Worm (Caenorhabditis elegans) whole organism, L2 larva: Measurements from ENCODE around the gene C17H12.6.

Experiments
- C34F6.9 ChIP-seq: fragments of 150-350 bp; optimal IDR thresholded peaks from 2 replicates; lab custom pipeline; 2014; ENCODE audit warnings: missing biosample characterization, missing genetic modification characterization
- F13H6.1 ChIP-seq: sonication (generic microtip); optimal IDR thresholded peaks from 2 replicates; lab custom pipeline; 2016; ENCODE audit warnings: missing genetic modification characterization, missing compliant biosample characterization
- R02D3.7 ChIP-seq: fragments of 150-350 bp; optimal IDR thresholded peaks from 2 replicates; lab custom pipeline; 2014; ENCODE audit warnings: missing biosample characterization, missing genetic modification characterization
- Y55F3AM.14 ChIP-seq: fragments of 200-800 bp; sonication (Bioruptor generic); optimal IDR thresholded peaks from 2 replicates; lab custom pipeline; 2018; ENCODE audit warnings: mild to moderate bottlenecking, missing genetic modification characterization, missing compliant biosample characterization
- ZK546.5 ChIP-seq: sonication (generic microtip); optimal IDR thresholded peaks from 2 replicates; lab custom pipeline; 2017; ENCODE audit warnings: missing biosample characterization, missing genetic modification characterization
- alr-1 ChIP-seq: fragments of 150-350 bp; optimal IDR thresholded peaks from 2 replicates; lab custom pipeline; 2014; ENCODE audit warnings: missing biosample characterization, missing genetic modification characterization
- aly-2 ChIP-seq: fragments of 150-350 bp; optimal IDR thresholded peaks from 2 replicates; lab custom pipeline; 2014; ENCODE audit warnings: missing biosample characterization, missing genetic modification characterization
- blmp-1 ChIP-seq: sonication (generic microtip); optimal IDR thresholded peaks from 2 replicates; lab custom pipeline; 2017; ENCODE audit warnings: missing genetic modification characterization, mild to moderate bottlenecking, missing compliant biosample characterization, antibody characterized with exemption, moderate library complexity; ENCODE audit not compliant: insufficient read depth
- ceh-16 ChIP-seq: fragments of 150-350 bp; optimal IDR thresholded peaks from 2 replicates; lab custom pipeline; 2014; ENCODE audit warnings: missing biosample characterization, missing genetic modification characterization
- ceh-82 ChIP-seq: fragments of 150-350 bp; optimal IDR thresholded peaks from 2 replicates; lab custom pipeline; 2014; ENCODE audit warnings: missing biosample characterization, missing genetic modification characterization
- crh-2 ChIP-seq: sonication (generic microtip); optimal IDR thresholded peaks from 2 replicates; lab custom pipeline; 2017; ENCODE audit warnings: missing biosample characterization, missing genetic modification characterization
- dmd-4 ChIP-seq: sonication (generic microtip); optimal IDR thresholded peaks from 2 replicates; lab custom pipeline; 2017; ENCODE audit warnings: missing biosample characterization, missing genetic modification characterization
- egl-27 ChIP-seq: sonication (generic microtip); optimal IDR thresholded peaks from 3 replicates; lab custom pipeline; 2017; ENCODE audit warnings: missing biosample characterization, missing genetic modification reagents, missing genetic modification characterization
- elt-1 ChIP-seq: fragments of 150-350 bp; optimal IDR thresholded peaks from 2 replicates; lab custom pipeline; 2014; ENCODE audit warnings: missing biosample characterization, missing genetic modification characterization
- elt-3 ChIP-seq: sonication (generic microtip); optimal IDR thresholded peaks from 2 replicates; lab custom pipeline; 2017; ENCODE audit warnings: missing biosample characterization, missing genetic modification characterization
- fos-1 ChIP-seq: fragments of 150-350 bp; optimal IDR thresholded peaks from 2 replicates; lab custom pipeline; 2014; ENCODE audit warnings: missing biosample characterization, missing genetic modification characterization
- gmeb-1 ChIP-seq: fragments of 150-350 bp; optimal IDR thresholded peaks from 2 replicates; lab custom pipeline; 2014; ENCODE audit warnings: missing biosample characterization, missing genetic modification characterization
- lin-11 ChIP-seq: fragments of 150-350 bp; sonication (generic microtip); optimal IDR thresholded peaks from 2 replicates; lab custom pipeline; 2014; ENCODE audit warnings: missing biosample characterization, missing genetic modification characterization, inconsistent platforms, mixed read lengths
- lin-39 ChIP-seq: fragments of 150-350 bp; optimal IDR thresholded peaks from 2 replicates; lab custom pipeline; 2014; ENCODE audit warnings: missing biosample characterization, missing genetic modification reagents, missing genetic modification characterization
- mab-5 ChIP-seq: fragments of 150-350 bp; optimal IDR thresholded peaks from 2 replicates; lab custom pipeline; 2014; ENCODE audit warnings: missing biosample characterization, missing genetic modification characterization
- mbf-1 ChIP-seq: sonication (generic microtip); optimal IDR thresholded peaks from 2 replicates; lab custom pipeline; 2017; ENCODE audit warnings: missing biosample characterization, missing genetic modification characterization
- mdl-1 ChIP-seq, 2 experiments: fragments of 150-350 bp in 1 of 2; sonication (generic microtip) in 1 of 2; optimal IDR thresholded peaks; 2 replicates each; lab custom pipeline; 2017; ENCODE audit warnings: missing biosample characterization in 2 of 2, missing genetic modification characterization in 2 of 2
- nhr-10 ChIP-seq: sonication (generic microtip); optimal IDR thresholded peaks from 2 replicates; lab custom pipeline; 2017; ENCODE audit warnings: missing biosample characterization, missing genetic modification characterization
- nhr-11 ChIP-seq: fragments of 150-350 bp; optimal IDR thresholded peaks from 2 replicates; lab custom pipeline; 2014; ENCODE audit warnings: missing biosample characterization, missing genetic modification characterization
- nhr-12 ChIP-seq: fragments of 150-350 bp; optimal IDR thresholded peaks from 2 replicates; lab custom pipeline; 2014; ENCODE audit warnings: missing biosample characterization, missing genetic modification characterization
- nhr-129 ChIP-seq: fragments of 150-350 bp; optimal IDR thresholded peaks from 2 replicates; lab custom pipeline; 2014; ENCODE audit warnings: missing biosample characterization, missing genetic modification characterization
- nhr-21 ChIP-seq: fragments of 150-350 bp; optimal IDR thresholded peaks from 2 replicates; lab custom pipeline; 2014; ENCODE audit warnings: missing biosample characterization, missing genetic modification characterization
- nhr-25 ChIP-seq: fragments of 150-350 bp; sonication (generic microtip); optimal IDR thresholded peaks from 3 replicates; lab custom pipeline; 2014; ENCODE audit warnings: missing biosample characterization, missing genetic modification characterization
- nhr-77 ChIP-seq: fragments of 150-350 bp; optimal IDR thresholded peaks from 2 replicates; lab custom pipeline; 2014; ENCODE audit warnings: missing biosample characterization, missing genetic modification characterization
- skn-1 ChIP-seq: sonication (generic microtip); optimal IDR thresholded peaks from 2 replicates; lab custom pipeline; 2017; ENCODE audit warnings: missing biosample characterization, missing genetic modification characterization
- sma-3 ChIP-seq: sonication (generic microtip); optimal IDR thresholded peaks from 2 replicates; lab custom pipeline; 2016; ENCODE audit warnings: missing genetic modification reagents, missing genetic modification characterization, missing compliant biosample characterization
- sma-9 ChIP-seq, 2 experiments: fragments of 150-350 bp in 1 of 2; sonication (generic microtip) in 1 of 2; optimal IDR thresholded peaks; 2 replicates each; lab custom pipeline; 2014 to 2016; ENCODE audit warnings: missing genetic modification characterization in 2 of 2, mild to moderate bottlenecking in 1 of 2, missing biosample characterization in 1 of 2, missing compliant biosample characterization in 1 of 2, missing genetic modification reagents in 1 of 2, moderate library complexity in 1 of 2
- unc-39 ChIP-seq: fragments of 150-350 bp; optimal IDR thresholded peaks from 2 replicates; lab custom pipeline; 2014; ENCODE audit warnings: missing biosample characterization, missing genetic modification characterization
- unc-55 ChIP-seq: fragments of 150-350 bp; sonication (generic microtip); optimal IDR thresholded peaks from 3 replicates; lab custom pipeline; 2014; ENCODE audit warnings: missing biosample characterization, missing genetic modification reagents, missing genetic modification characterization
- unc-62 ChIP-seq: fragments of 150-350 bp; optimal IDR thresholded peaks from 2 replicates; lab custom pipeline; 2014; ENCODE audit warnings: missing biosample characterization, missing genetic modification reagents, missing genetic modification characterization
- ztf-1 ChIP-seq: fragments of 200-800 bp; sonication (Bioruptor generic); conservative IDR thresholded peaks from 2 replicates; pipeline ENCODE4 v1.3.6; 2022; ENCODE audit warnings: missing genetic modification characterization, missing compliant biosample characterization
- ztf-4 ChIP-seq: fragments of 150-350 bp; optimal IDR thresholded peaks from 2 replicates; lab custom pipeline; 2014; ENCODE audit warnings: missing biosample characterization, missing genetic modification characterization

C17H12.6 gene

ce11 chrIV:6822406-6822805 is at the start of gene C17H12.6:
TSS of gene C17H12.6 (minus strand) at chrIV:6822506.
- TF ChIP-seq nhr-129 (tag; lab: Kevin White, UChicago) (no peak), sma-3 (GFP tag; lab: Kevin White, UChicago) (no peak), ztf-1 (GFP tag; lab: Robert Waterston, UW) (no peak), nhr-21 (tag; lab: Kevin White, UChicago) (no peak), sma-9 (GFP tag; optimal IDR thresholded peaks at IDR 0.05; lab: Kevin White, UChicago) (no peak), sma-9 (tag; optimal IDR thresholded peaks at IDR 0.05; lab: Kevin White, UChicago) (no peak), nhr-77 (tag; lab: Kevin White, UChicago) (no peak), ceh-82 (tag; lab: Kevin White, UChicago) (no peak), R02D3.7 (tag; lab: Kevin White, UChicago) (no peak), ztf-4 (tag; lab: Kevin White, UChicago) (no peak), lin-11 (no peak)
- TF ChIP-seq, all 48 proteins: peak for 0

- no peak for TF ChIP-seq nhr-10 (tag; lab: Kevin White, UChicago)
- no peak for TF ChIP-seq ceh-16
- no peak for TF ChIP-seq nhr-21 (tag; lab: Kevin White, UChicago)
- no peak for TF ChIP-seq mdl-1 (tag; optimal IDR thresholded peaks at IDR 0.05; lab: Kevin White, UChicago)
- no peak for TF ChIP-seq elt-1 (tag; lab: Kevin White, UChicago)
- TF ChIP-seq blmp-1: no peak
Measured at ce11 chrIV:6867791-6868190, 45.5 kb upstream of the C17H12.6 start, which contains the start of gene srx-20. TSS of gene srx-20 (plus strand) at chrIV:6868091.

- TF ChIP-seq gmeb-1 (tag; lab: Kevin White, UChicago) (no peak), Y55F3AM.14 (GFP tag; lab: Kevin White, UChicago) (no peak), crh-2 (tag; lab: Kevin White, UChicago) (no peak), mbf-1 (tag; lab: Kevin White, UChicago) (no peak), C34F6.9 (no peak), aly-2 (tag; lab: Kevin White, UChicago) (no peak), alr-1 (no peak), unc-62 (GFP tag; lab: Kevin White, UChicago) (no peak), nhr-11 (tag; lab: Kevin White, UChicago) (no peak), elt-3 (no peak), blmp-1 (no peak), F13H6.1 (tag; lab: Kevin White, UChicago) (no peak), nhr-12 (no peak), ZK546.5 (tag; lab: Kevin White, UChicago) (no peak)
Measured at ce11 chrIV:6859270-6859669, 37.0 kb upstream of the C17H12.6 start, which contains the start of gene R13H7.2. TSS of gene R13H7.2 (minus strand) at chrIV:6859370.

- TF ChIP-seq fos-1 (tag; lab: Kevin White, UChicago) (no peak), ceh-82 (tag; lab: Kevin White, UChicago) (no peak), mbf-1 (tag; lab: Kevin White, UChicago) (no peak), mab-5 (tag; lab: Kevin White, UChicago) (no peak), unc-55 (GFP tag; lab: Kevin White, UChicago) (no peak), nhr-12 (no peak), nhr-25 (no peak), dmd-4 (tag; lab: Kevin White, UChicago) (no peak), lin-39 (tag; lab: Kevin White, UChicago) (no peak), skn-1 (tag; lab: Kevin White, UChicago) (no peak), egl-27 (tag; lab: Kevin White, UChicago) (no peak), blmp-1 (no peak), unc-39 (tag; lab: Kevin White, UChicago) (no peak), nhr-129 (tag; lab: Kevin White, UChicago) (no peak)
Measured at ce11 chrIV:6852727-6853126, 30.4 kb upstream of the C17H12.6 start.
